Worm (Caenorhabditis elegans): Measurements from ENCODE around the gene arp-6.

The arp-6 gene

ce11 chrII:8059532-8059931, 22.4 kb upstream of the arp-6 start (continued):
- TF ChIP-seq unc-62 (GFP tag; optimal IDR thresholded peaks at IDR 0.05) (no peak), xnd-1 (tag; optimal IDR thresholded peaks at IDR 0.05) (no peak), attf-5 (GFP tag; optimal IDR thresholded peaks at IDR 0.05) (no peak)

- no peak for TF ChIP-seq T26A5.8 (tag; optimal IDR thresholded peaks at IDR 0.05)
- no peak for TF ChIP-seq ceh-79 (tag; optimal IDR thresholded peaks at IDR 0.05)
- TF ChIP-seq ccch-3 (GFP tag; optimal IDR thresholded peaks at IDR 0.05): no peak
- no peak for TF ChIP-seq lsy-27 (tag; optimal IDR thresholded peaks at IDR 0.05; ENCODE audit: borderline replicate concordance, insufficient read depth)
- TF ChIP-seq rcor-1 (GFP tag; IDR thresholded peaks at IDR 0.05): no peak
- TF ChIP-seq repo-1 (tag; optimal IDR thresholded peaks at IDR 0.05): no peak
- no peak for TF ChIP-seq hmg-20 (GFP tag; IDR thresholded peaks at IDR 0.05)
- TF ChIP-seq snpc-1.1 (tag; optimal IDR thresholded peaks at IDR 0.05; ENCODE audit: insufficient read depth): no peak
- TF ChIP-seq tbx-9 (tag; optimal IDR thresholded peaks at IDR 0.05; ENCODE audit: borderline replicate concordance): no peak
- TF ChIP-seq lin-26 (GFP tag; IDR thresholded peaks at IDR 0.05): no peak
- no peak for TF ChIP-seq egl-44 (GFP tag; IDR thresholded peaks at IDR 0.05)
- no peak for TF ChIP-seq madf-8 (GFP tag; conservative IDR thresholded peaks at IDR 0.05)
- no peak for TF ChIP-seq ceh-27 (GFP tag; optimal IDR thresholded peaks at IDR 0.05)
- TF ChIP-seq F37B4.10 (GFP tag; IDR thresholded peaks at IDR 0.05): no peak
These were observed 21.6 kb upstream of the arp-6 start, which contains the start of gene T05H10.8 for ce11 chrII:8058769-8059168. Gene T05H10.8 (plus strand): TSS chrII:8059069.

ce11 chrII:8057911-8058310, 20.8 kb upstream of the arp-6 start:
- TF ChIP-seq ets-4 (GFP tag; optimal IDR thresholded peaks at IDR 0.05) (no peak), ceh-79 (tag; optimal IDR thresholded peaks at IDR 0.05) (no peak), nhr-90 (tag; optimal IDR thresholded peaks at IDR 0.05) (no peak), K11D2.4 (GFP tag; IDR thresholded peaks at IDR 0.05) (no peak), pbrm-1 (GFP tag; IDR thresholded peaks at IDR 0.05) (no peak), somi-1 (GFP tag; optimal IDR thresholded peaks at IDR 0.05) (no peak), mcd-1 (GFP tag; IDR thresholded peaks at IDR 0.05) (no peak)

ce11 chrII:8052850-8053249, 15.7 kb upstream of the arp-6 start, which contains the start of gene T05H10.4:
Gene T05H10.4 (plus strand): TSS chrII:8053150.
- TF ChIP-seq dpff-1 (tag; optimal IDR thresholded peaks at IDR 0.05) (no peak), mcd-1 (GFP tag; IDR thresholded peaks at IDR 0.05) (no peak)

ce11 chrII:8052172-8052571, 15.0 kb upstream of the arp-6 start:
- TF ChIP-seq madf-8 (GFP tag; conservative IDR thresholded peaks at IDR 0.05) (peak; percentile 24; the same call in 1 of the 2 replicates), efl-1 (GFP tag; optimal IDR thresholded peaks at IDR 0.05) (peak; percentile 71), dpl-1 (GFP tag; optimal IDR thresholded peaks at IDR 0.05) (peak; percentile 2), aptf-2 (GFP tag; conservative IDR thresholded peaks at IDR 0.05) (peak; percentile 83; the same call in 1 of the 2 replicates), ama-1 (optimal IDR thresholded peaks at IDR 0.05) (no peak), ama-1 (GFP tag; optimal IDR thresholded peaks at IDR 0.05) (no peak), die-1 (tag; optimal IDR thresholded peaks at IDR 0.05) (no peak), him-1 (tag; optimal IDR thresholded peaks at IDR 0.05) (no peak)

ce11 chrII:8051330-8051729, 14.2 kb upstream of the arp-6 start:
- no peak for TF ChIP-seq C06A6.2 (GFP tag; conservative IDR thresholded peaks at IDR 0.05)
- TF ChIP-seq xnd-1 (tag; optimal IDR thresholded peaks at IDR 0.05): no peak
- no peak for TF ChIP-seq tbp1 (GFP tag; optimal IDR thresholded peaks at IDR 0.05)
- no peak for TF ChIP-seq madf-6 (GFP tag; IDR thresholded peaks at IDR 0.05)
- TF ChIP-seq athp-1 (tag; optimal IDR thresholded peaks at IDR 0.05): no peak
- no peak for TF ChIP-seq pha-4 (tag; optimal IDR thresholded peaks at IDR 0.05)
- TF ChIP-seq zfh-2 (GFP tag; conservative IDR thresholded peaks at IDR 0.05): no peak
- no peak for TF ChIP-seq C17E4.6 (GFP tag; IDR thresholded peaks at IDR 0.05)
- TF ChIP-seq bed-1 (GFP tag; IDR thresholded peaks at IDR 0.05): no peak
- TF ChIP-seq hlh-12 (tag; optimal IDR thresholded peaks at IDR 0.05): no peak
- TF ChIP-seq nfya-1 (tag; optimal IDR thresholded peaks at IDR 0.05; ENCODE audit: borderline replicate concordance, insufficient read depth): no peak
